Fruit fly (Drosophila melanogaster) whole organism, embryonic: Measurements from ENCODE around the gene Irp-1B.

Experiments used
- Abd-B ChIP-seq: fragments of 200-800 bp; sonication (Bioruptor generic); optimal IDR thresholded peaks from 2 replicates; lab custom pipeline; 2018; ENCODE audit warnings: missing biosample characterization, mild to moderate bottlenecking, missing genetic modification characterization, moderate library complexity
- Atf3 ChIP-seq: fragments of 200-800 bp; sonication (Bioruptor generic); optimal IDR thresholded peaks from 3 replicates; lab custom pipeline; 2016; ENCODE audit warnings: missing biosample characterization, missing genetic modification characterization
- CG10147 ChIP-seq: fragments of 200-800 bp; sonication (Bioruptor generic); optimal IDR thresholded peaks from 2 replicates; lab custom pipeline; 2019; ENCODE audit warnings: missing biosample characterization, mild to moderate bottlenecking, missing genetic modification characterization, moderate library complexity
- CG1024 ChIP-seq: fragments of 200-800 bp; sonication (Bioruptor generic); IDR thresholded peaks from 2 replicates; pipeline ENCODE4 v1.3.6; 2022; ENCODE audit warnings: missing biosample characterization, missing genetic modification characterization
- CG11504 ChIP-seq: fragments of 200-800 bp; sonication (Bioruptor generic); optimal IDR thresholded peaks from 3 replicates; lab custom pipeline; 2019; ENCODE audit warnings: missing biosample characterization, mild to moderate bottlenecking, missing genetic modification characterization, moderate library complexity
- CG12769 ChIP-seq: fragments of 200-800 bp; sonication (Bioruptor generic); optimal IDR thresholded peaks from 2 replicates; lab custom pipeline; 2019; ENCODE audit warnings: missing biosample characterization, mild to moderate bottlenecking, missing genetic modification characterization, moderate library complexity
- CG13123 ChIP-seq: fragments of 200-800 bp; sonication (Bioruptor generic); optimal IDR thresholded peaks from 2 replicates; lab custom pipeline; 2016; ENCODE audit warnings: missing biosample characterization, missing genetic modification characterization
- CG15601 ChIP-seq: fragments of 200-800 bp; sonication (Bioruptor generic); optimal IDR thresholded peaks from 3 replicates; lab custom pipeline; 2019; ENCODE audit warnings: missing biosample characterization, mild to moderate bottlenecking, missing genetic modification characterization, moderate library complexity
- CG17186 ChIP-seq: fragments of 200-800 bp; sonication (Bioruptor generic); optimal IDR thresholded peaks from 3 replicates; lab custom pipeline; 2017; ENCODE audit warnings: missing biosample characterization, missing genetic modification reagents, missing genetic modification characterization
- CG17612 ChIP-seq: fragments of 200-800 bp; sonication (Bioruptor generic); IDR thresholded peaks from 2 replicates; pipeline ENCODE4 v1.3.6; 2022; ENCODE audit warnings: missing biosample characterization, missing genetic modification characterization
- CG2712 ChIP-seq: fragments of 200-800 bp; optimal IDR thresholded peaks from 3 replicates; lab custom pipeline; 2019; ENCODE audit warnings: missing biosample characterization, mild to moderate bottlenecking, missing genetic modification characterization, moderate library complexity
- CG42726 ChIP-seq: fragments of 200-800 bp; sonication (Bioruptor generic); IDR thresholded peaks from 2 replicates; pipeline ENCODE4 v1.3.6; 2022; ENCODE audit warnings: missing biosample characterization, missing genetic modification characterization; ENCODE audit not compliant: partially characterized antibody
- CG6175 ChIP-seq: fragments of 200-800 bp; sonication (Bioruptor generic); IDR thresholded peaks from 3 replicates; pipeline ENCODE4 v1.3.6; 2022; ENCODE audit warnings: missing biosample characterization, missing genetic modification characterization
- CG7987 ChIP-seq: fragments of 200-800 bp; sonication (Bioruptor generic); optimal IDR thresholded peaks from 2 replicates; lab custom pipeline; 2018; ENCODE audit warnings: missing biosample characterization, mild to moderate bottlenecking, missing genetic modification characterization, moderate library complexity
- CG8089 ChIP-seq: fragments of 200-800 bp; sonication (Bioruptor generic); optimal IDR thresholded peaks from 3 replicates; lab custom pipeline; 2016; ENCODE audit warnings: missing biosample characterization, missing genetic modification characterization
- CG9437 ChIP-seq: fragments of 200-800 bp; sonication (Bioruptor generic); optimal IDR thresholded peaks from 2 replicates; lab custom pipeline; 2018; ENCODE audit warnings: missing biosample characterization, mild to moderate bottlenecking, missing genetic modification characterization
- CG9876 ChIP-seq: fragments of 200-800 bp; sonication (Bioruptor generic); optimal IDR thresholded peaks from 2 replicates; lab custom pipeline; 2016; ENCODE audit warnings: missing biosample characterization, missing genetic modification characterization
- CTCF ChIP-seq: fragments of 200-800 bp; sonication (Bioruptor generic); optimal IDR thresholded peaks from 2 replicates; lab custom pipeline; 2017; ENCODE audit warnings: missing biosample characterization, mild to moderate bottlenecking, missing genetic modification characterization, moderate library complexity
- Hmx ChIP-seq: fragments of 200-800 bp; sonication (Bioruptor generic); optimal IDR thresholded peaks from 2 replicates; lab custom pipeline; 2016; ENCODE audit warnings: missing biosample characterization, missing genetic modification characterization
- Kr ChIP-seq: fragments of 200-800 bp; sonication (Bioruptor generic); optimal IDR thresholded peaks from 2 replicates; lab custom pipeline; 2017; ENCODE audit warnings: missing biosample characterization, mild to moderate bottlenecking, missing genetic modification characterization
- Neu2 ChIP-seq: fragments of 200-800 bp; sonication (Bioruptor generic); optimal IDR thresholded peaks from 3 replicates; lab custom pipeline; 2016; ENCODE audit warnings: missing biosample characterization, missing genetic modification characterization, borderline replicate concordance
- NfI ChIP-seq: fragments of 200-800 bp; sonication (Bioruptor generic); optimal IDR thresholded peaks from 3 replicates; lab custom pipeline; 2018; ENCODE audit warnings: missing biosample characterization, mild to moderate bottlenecking, missing genetic modification characterization, moderate library complexity
- Oaz ChIP-seq: fragments of 200-800 bp; sonication (Bioruptor generic); IDR thresholded peaks from 2 replicates; pipeline ENCODE4 v1.3.6; 2022; ENCODE audit warnings: missing biosample characterization, missing genetic modification characterization
- Rfx ChIP-seq: fragments of 200-800 bp; sonication (Bioruptor generic); IDR thresholded peaks from 2 replicates; pipeline ENCODE4 v1.3.6; 2022; ENCODE audit warnings: missing biosample characterization, missing genetic modification characterization
- Six4 ChIP-seq: fragments of 200-800 bp; sonication (Bioruptor generic); optimal IDR thresholded peaks from 2 replicates; lab custom pipeline; 2016; ENCODE audit warnings: missing biosample characterization, missing genetic modification characterization
- Taf1 ChIP-seq: fragments of 200-800 bp; sonication (Bioruptor generic); IDR thresholded peaks from 2 replicates; pipeline ENCODE4 v1.3.6; 2022; ENCODE audit warnings: missing biosample characterization, missing genetic modification characterization
- YL-1 ChIP-seq: fragments of 200-800 bp; sonication (Bioruptor generic); optimal IDR thresholded peaks from 3 replicates; lab custom pipeline; 2017; ENCODE audit warnings: missing biosample characterization, mild to moderate bottlenecking, missing genetic modification characterization
- abd-A ChIP-seq: fragments of 200-800 bp; sonication (Bioruptor generic); optimal IDR thresholded peaks from 3 replicates; lab custom pipeline; 2019; ENCODE audit warnings: missing biosample characterization, mild to moderate bottlenecking, missing genetic modification characterization, moderate library complexity
- ac ChIP-seq: fragments of 200-800 bp; sonication (Bioruptor generic); optimal IDR thresholded peaks from 3 replicates; lab custom pipeline; 2017; ENCODE audit warnings: missing biosample characterization, mild to moderate bottlenecking, missing genetic modification characterization
- ase ChIP-seq: fragments of 200-800 bp; sonication (Bioruptor generic); IDR thresholded peaks from 3 replicates; pipeline ENCODE4 v1.3.6; 2022; ENCODE audit warnings: missing biosample characterization, missing genetic modification characterization
- br ChIP-seq: fragments of >200 bp; optimal IDR thresholded peaks from 2 replicates; lab custom pipeline; 2017
- bsh ChIP-seq, 2 experiments: fragments of 200-800 bp; sonication (Bioruptor generic); optimal IDR thresholded peaks; 2 replicates each; lab custom pipeline; 2017 to 2018; ENCODE audit warnings: mild to moderate bottlenecking in 2 of 2, missing biosample characterization in 2 of 2, missing genetic modification characterization in 2 of 2, moderate library complexity in 1 of 2
- crol ChIP-seq: fragments of 200-800 bp; sonication (Bioruptor generic); IDR thresholded peaks from 2 replicates; pipeline ENCODE4 v1.3.6; 2022; ENCODE audit warnings: missing biosample characterization, missing genetic modification characterization
- da ChIP-seq: fragments of 200-800 bp; sonication (Bioruptor generic); optimal IDR thresholded peaks from 2 replicates; lab custom pipeline; 2016; ENCODE audit warnings: missing biosample characterization, missing genetic modification characterization
- disco-r ChIP-seq: fragments of 200-800 bp; sonication (Bioruptor generic); optimal IDR thresholded peaks from 2 replicates; lab custom pipeline; 2016; ENCODE audit warnings: missing biosample characterization, missing genetic modification characterization
- fu2 ChIP-seq: fragments of 200-800 bp; sonication (Bioruptor generic); optimal IDR thresholded peaks from 2 replicates; lab custom pipeline; 2016; ENCODE audit warnings: missing biosample characterization, missing genetic modification characterization
- inv ChIP-seq: fragments of 200-800 bp; sonication (Bioruptor generic); IDR thresholded peaks from 2 replicates; pipeline ENCODE4 v1.3.6; 2022; ENCODE audit warnings: missing biosample characterization, missing genetic modification characterization; ENCODE audit not compliant: partially characterized antibody
- lab ChIP-seq: fragments of 200-800 bp; sonication (Bioruptor generic); optimal IDR thresholded peaks from 3 replicates; lab custom pipeline; 2017; ENCODE audit warnings: missing biosample characterization, missing genetic modification characterization, mild to moderate bottlenecking, moderate library complexity, missing genetic modification reagents
- mirr ChIP-seq: fragments of 200-800 bp; sonication (Bioruptor generic); optimal IDR thresholded peaks from 3 replicates; lab custom pipeline; 2018; ENCODE audit warnings: missing biosample characterization, mild to moderate bottlenecking, missing genetic modification characterization
- onecut ChIP-seq: fragments of 200-800 bp; sonication (Bioruptor generic); IDR thresholded peaks from 2 replicates; pipeline ENCODE4 v1.3.6; 2022; ENCODE audit warnings: missing biosample characterization, missing genetic modification characterization
- org-1 ChIP-seq: fragments of 200-800 bp; sonication (Bioruptor generic); optimal IDR thresholded peaks from 2 replicates; lab custom pipeline; 2017; ENCODE audit warnings: missing biosample characterization, missing genetic modification characterization
- pita ChIP-seq: fragments of 200-800 bp; sonication (Bioruptor generic); optimal IDR thresholded peaks from 2 replicates; lab custom pipeline; 2017; ENCODE audit warnings: missing biosample characterization, mild to moderate bottlenecking, missing genetic modification characterization
- salm ChIP-seq: fragments of 200-800 bp; sonication (Bioruptor generic); optimal IDR thresholded peaks from 2 replicates; lab custom pipeline; 2018; ENCODE audit warnings: missing biosample characterization, mild to moderate bottlenecking, missing genetic modification characterization
- sens ChIP-seq: fragments of 200-800 bp; sonication (Bioruptor generic); peaks from one replicate; lab custom pipeline; 2016; ENCODE audit warnings: missing biosample characterization, missing genetic modification characterization
- sim ChIP-seq: fragments of 200-800 bp; sonication (Bioruptor generic); IDR thresholded peaks from 2 replicates; pipeline ENCODE4 v1.3.6; 2022; ENCODE audit warnings: missing biosample characterization, missing genetic modification characterization
- sisA ChIP-seq: fragments of 200-800 bp; sonication (Bioruptor generic); IDR thresholded peaks from 2 replicates; pipeline ENCODE4 v1.3.6; 2022; ENCODE audit warnings: missing biosample characterization, missing genetic modification characterization
- slbo ChIP-seq: fragments of 200-800 bp; sonication (Bioruptor generic); IDR thresholded peaks from 2 replicates; pipeline ENCODE4 v1.3.6; 2022; ENCODE audit warnings: missing biosample characterization, missing genetic modification characterization
- sqz ChIP-seq: fragments of 200-800 bp; sonication (Bioruptor generic); optimal IDR thresholded peaks from 3 replicates; lab custom pipeline; 2018; ENCODE audit warnings: missing biosample characterization, mild to moderate bottlenecking, missing genetic modification characterization
- ssp ChIP-seq: fragments of 200-800 bp; sonication (Bioruptor generic); IDR thresholded peaks from 2 replicates; pipeline ENCODE4 v1.3.6; 2022; ENCODE audit warnings: missing biosample characterization, missing genetic modification characterization
- stwl ChIP-seq: fragments of 200-800 bp; sonication (Bioruptor generic); optimal IDR thresholded peaks from 3 replicates; lab custom pipeline; 2018; ENCODE audit warnings: missing biosample characterization, mild to moderate bottlenecking, missing genetic modification characterization, moderate library complexity
- unpg ChIP-seq: fragments of 200-800 bp; sonication (Bioruptor generic); optimal IDR thresholded peaks from 3 replicates; lab custom pipeline; 2018; ENCODE audit warnings: missing biosample characterization, mild to moderate bottlenecking, missing genetic modification characterization, moderate library complexity

The Irp-1B gene

dm6 chr3R:10388128-10389026 is 24.3 kb downstream of the Irp-1B start, which contains the start of gene cwo (continued):
- TF ChIP-seq pita (no peak), Six4 (no peak), sisA (GFP tag; lab: Robert Waterston, UW) (no peak), CG6175 (no peak), Taf1 (GFP tag; lab: Robert Waterston, UW) (no peak), CG17186 (GFP tag; lab: Kevin White, UChicago) (peak; percentile 5), CG12769 (tag; lab: Kevin White, UChicago) (peak; percentile 82), crol (no peak), onecut (peak; percentile 53), Abd-B (GFP tag; lab: Kevin White, UChicago) (no peak), disco-r (GFP tag; lab: Kevin White, UChicago) (no peak), sim (GFP tag; lab: Robert Waterston, UW) (no peak), slbo (GFP tag; lab: Robert Waterston, UW) (no peak), br (lab: Kevin White, UChicago) (no peak), sens (peak; percentile 88), CG8089 (no peak), Neu2 (GFP tag; lab: Kevin White, UChicago) (no peak), ase (GFP tag; lab: Robert Waterston, UW) (no peak), da (GFP tag; lab: Kevin White, UChicago) (peak; percentile 13), fu2 (GFP tag; lab: Kevin White, UChicago) (no peak), org-1 (GFP tag; lab: Kevin White, UChicago) (no peak), unpg (GFP tag; lab: Kevin White, UChicago) (no peak), abd-A (peak; percentile 78), lab (GFP tag; lab: Kevin White, UChicago) (peak; percentile 46), CG13123 (GFP tag; lab: Kevin White, UChicago) (peak; percentile 12), inv (GFP tag; lab: Robert Waterston, UW) (no peak), CG9437 (GFP tag; lab: Kevin White, UChicago) (no peak), YL-1 (GFP tag; lab: Kevin White, UChicago) (no peak), Atf3 (GFP tag; lab: Kevin White, UChicago) (no peak), Hmx (GFP tag; lab: Kevin White, UChicago) (no peak), CG11504 (tag; lab: Kevin White, UChicago) (no peak), NfI (GFP tag; lab: Kevin White, UChicago) (peak; percentile 6), CTCF (GFP tag; lab: Kevin White, UChicago) (no peak), bsh (GFP tag; optimal IDR thresholded peaks at IDR 0.05; lab: Kevin White, UChicago) (peak in 1 of 2 experiments; percentile 53), stwl (tag; lab: Kevin White, UChicago) (no peak), CG15601 (tag; lab: Kevin White, UChicago) (peak; percentile 63), Kr (GFP tag; lab: Kevin White, UChicago) (no peak), CG7987 (GFP tag; lab: Kevin White, UChicago) (peak; percentile 80), CG17612 (GFP tag; lab: Robert Waterston, UW) (no peak), CG10147 (GFP tag; lab: Kevin White, UChicago) (no peak), CG9876 (GFP tag; lab: Kevin White, UChicago) (no peak), ssp (GFP tag; lab: Robert Waterston, UW) (no peak), ac (no peak), Rfx (no peak), salm (tag; lab: Kevin White, UChicago) (no peak), CG42726 (no peak), CG1024 (GFP tag; lab: Robert Waterston, UW) (no peak), mirr (GFP tag; lab: Kevin White, UChicago) (peak; percentile 77), CG2712 (peak; percentile 14), sqz (GFP tag; lab: Kevin White, UChicago) (peak; percentile 81), Oaz (GFP tag; lab: Robert Waterston, UW) (no peak)
